Fruit fly (Drosophila melanogaster): ENCODE data around the gene Atf3.

DNA sequence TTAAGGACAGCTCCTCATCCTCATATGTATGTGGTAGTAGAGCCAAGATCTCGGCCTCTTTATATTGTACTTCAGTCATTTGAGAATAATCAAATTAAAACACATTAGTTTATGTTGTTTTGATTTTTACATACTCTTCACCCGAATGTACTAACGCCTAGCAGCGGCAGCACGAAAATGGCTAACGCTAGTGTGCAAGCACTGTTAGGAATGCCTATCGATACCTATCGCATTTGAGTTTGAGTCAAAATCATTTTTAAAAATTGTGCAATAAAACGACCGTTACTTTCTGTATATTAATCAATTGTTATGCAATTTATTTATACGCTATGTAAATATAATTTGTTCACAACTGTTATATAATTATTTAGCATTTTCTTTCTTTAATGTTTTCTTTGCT is 60.1 kb downstream of the Atf3 start, which contains the start of gene CG11398:
- TF ChIP-seq psq (GFP tag; optimal IDR thresholded peaks at IDR 0.05) (no peak), Hr83 (GFP tag; optimal IDR thresholded peaks at IDR 0.05; ENCODE audit: poor library complexity, severe bottlenecking) (no peak), Mio (GFP tag; optimal IDR thresholded peaks at IDR 0.05) (no peak), Abd-B (GFP tag; optimal IDR thresholded peaks at IDR 0.05) (no peak), CG9705 (GFP tag; optimal IDR thresholded peaks at IDR 0.05) (no peak), usp (GFP tag; optimal IDR thresholded peaks at IDR 0.05) (no peak), pan (optimal IDR thresholded peaks at IDR 0.05) (no peak), sv (GFP tag; optimal IDR thresholded peaks at IDR 0.05) (no peak), Myc (optimal IDR thresholded peaks at IDR 0.05) (no peak), GATAd (GFP tag; optimal IDR thresholded peaks at IDR 0.05) (no peak), Rel (GFP tag; optimal IDR thresholded peaks at IDR 0.05) (no peak), Rel (tag; optimal IDR thresholded peaks at IDR 0.05) (no peak), lola (GFP tag; optimal IDR thresholded peaks at IDR 0.05) (no peak)
